Fruit fly (Drosophila melanogaster): ENCODE measurements around the gene CG34307.

CG34307 gene

dm6 chr3R:11882506-11882953 lies 14.9 kb upstream of the CG34307 start, which contains the start of the genes CG6962 and CG31368 (continued):
- TF ChIP-seq dac (GFP tag; optimal IDR thresholded peaks at IDR 0.05) (peak; percentile 54), fkh (GFP tag; optimal IDR thresholded peaks at IDR 0.05) (peak; percentile 73), Sox14 (GFP tag; optimal IDR thresholded peaks at IDR 0.05) (peak; percentile 81), Hr4 (GFP tag; optimal IDR thresholded peaks at IDR 0.05) (peak; percentile 81), CG9139 (GFP tag; optimal IDR thresholded peaks at IDR 0.05) (no peak), CG1621 (tag; optimal IDR thresholded peaks at IDR 0.05) (peak; percentile 35), CG6808 (GFP tag; optimal IDR thresholded peaks at IDR 0.05) (no peak), CG11902 (GFP tag; optimal IDR thresholded peaks at IDR 0.05) (peak; percentile 62), CG6792 (GFP tag; optimal IDR thresholded peaks at IDR 0.05) (peak; percentile 39), fd59A (GFP tag; optimal IDR thresholded peaks at IDR 0.05) (peak; percentile 15), spab (GFP tag; optimal IDR thresholded peaks at IDR 0.05) (no peak), Eip93F (GFP tag; optimal IDR thresholded peaks at IDR 0.05) (peak; percentile 45), CG34406 (GFP tag; optimal IDR thresholded peaks at IDR 0.05) (peak; percentile 38), Hr39 (GFP tag; optimal IDR thresholded peaks at IDR 0.05) (peak; percentile 75), CG16779 (tag; optimal IDR thresholded peaks at IDR 0.05) (no peak), topi (GFP tag; optimal IDR thresholded peaks at IDR 0.05) (peak; percentile 65), svp (GFP tag) (no peak), fd85E (GFP tag; optimal IDR thresholded peaks at IDR 0.05) (no peak), CG8119 (GFP tag; IDR thresholded peaks at IDR 0.05) (peak; percentile 50; the same call in 1 of the 3 replicates), cyc (GFP tag; optimal IDR thresholded peaks at IDR 0.05) (peak; percentile 75)

DNA sequence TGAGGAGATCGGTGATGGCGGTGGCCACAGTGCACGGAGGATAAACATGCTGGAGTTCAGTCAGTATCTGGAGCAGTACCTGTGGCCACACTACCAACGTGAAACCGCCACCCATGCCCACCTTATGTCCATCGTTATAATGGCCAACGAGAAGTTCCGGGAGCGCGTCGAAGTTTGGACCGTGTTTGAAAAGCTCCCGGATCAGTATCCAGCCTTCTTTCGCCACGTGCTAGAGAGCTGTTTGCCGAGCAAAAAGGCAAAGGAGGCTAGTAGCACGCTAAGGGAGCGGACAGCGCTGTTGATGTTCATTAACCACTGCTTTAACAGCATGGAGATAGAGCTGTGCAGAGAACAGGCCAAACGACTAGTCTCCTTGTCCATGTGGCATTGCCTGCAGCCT lies 14.3 kb upstream of the CG34307 start:
- no peak for TF ChIP-seq Met (GFP tag; optimal IDR thresholded peaks at IDR 0.05)
- no peak for TF ChIP-seq vri (GFP tag; optimal IDR thresholded peaks at IDR 0.05)

dm6 chr3R:11887114-11888037 lies 10.0 kb upstream of the CG34307 start, which contains the start of gene mthl5:
mthl5 (minus strand) TSS chr3R:11887168.
- TF ChIP-seq fkh (GFP tag; optimal IDR thresholded peaks at IDR 0.05) = no peak
- TF ChIP-seq pdm3 (GFP tag; optimal IDR thresholded peaks at IDR 0.05) = peak; percentile 97
- peak; percentile 88 for TF ChIP-seq CG6276 (GFP tag; optimal IDR thresholded peaks at IDR 0.05)
- TF ChIP-seq CG4318 (GFP tag; optimal IDR thresholded peaks at IDR 0.05) = peak; percentile 89
- TF ChIP-seq CG10669 (GFP tag; optimal IDR thresholded peaks at IDR 0.05) = peak; percentile 92
- TF ChIP-seq Hr4 (GFP tag; optimal IDR thresholded peaks at IDR 0.05) = peak; percentile 95
- peak; percentile 78 for TF ChIP-seq Blimp-1 (GFP tag; optimal IDR thresholded peaks at IDR 0.05)
- TF ChIP-seq Lpt (GFP tag; optimal IDR thresholded peaks at IDR 0.05) = peak; percentile 90
- TF ChIP-seq acj6 (GFP tag; optimal IDR thresholded peaks at IDR 0.05) = peak; percentile 95
- peak; percentile 90 for TF ChIP-seq CG1621 (tag; optimal IDR thresholded peaks at IDR 0.05)
- peak; percentile 97 for TF ChIP-seq lz (GFP tag; optimal IDR thresholded peaks at IDR 0.05)
- peak; percentile 24 for TF ChIP-seq Eip93F (GFP tag; optimal IDR thresholded peaks at IDR 0.05)
- TF ChIP-seq net (GFP tag; optimal IDR thresholded peaks at IDR 0.05) = peak; percentile 91
- TF ChIP-seq fd85E (GFP tag; optimal IDR thresholded peaks at IDR 0.05) = peak; percentile 87
- TF ChIP-seq Sox14 (GFP tag; optimal IDR thresholded peaks at IDR 0.05) = peak; percentile 97
- peak; percentile 94 for TF ChIP-seq Smox (GFP tag; optimal IDR thresholded peaks at IDR 0.05)
- TF ChIP-seq CG34406 (GFP tag; optimal IDR thresholded peaks at IDR 0.05) = peak; percentile 95
- peak; percentile 83 for TF ChIP-seq dac (GFP tag; optimal IDR thresholded peaks at IDR 0.05)
- peak; percentile 94 for TF ChIP-seq CG8632 (GFP tag; optimal IDR thresholded peaks at IDR 0.05)
- peak; percentile 96 for TF ChIP-seq Sox15 (GFP tag; optimal IDR thresholded peaks at IDR 0.05)
- TF ChIP-seq dsx (GFP tag; optimal IDR thresholded peaks at IDR 0.05; ENCODE audit: poor library complexity, severe bottlenecking) = peak; percentile 93
- peak; percentile 97 for TF ChIP-seq Hr39 (GFP tag; optimal IDR thresholded peaks at IDR 0.05)
- peak; percentile 97 for TF ChIP-seq CG32006 (GFP tag; optimal IDR thresholded peaks at IDR 0.05)
- peak; percentile 96 for TF ChIP-seq OdsH (GFP tag; optimal IDR thresholded peaks at IDR 0.05)
- peak; percentile 84 for TF ChIP-seq eg (GFP tag; IDR thresholded peaks at IDR 0.05)
- peak; percentile 93 for TF ChIP-seq CG8119 (GFP tag; IDR thresholded peaks at IDR 0.05)
- TF ChIP-seq CG11294 (GFP tag; IDR thresholded peaks at IDR 0.05) = peak; percentile 77
- TF ChIP-seq spab (GFP tag; optimal IDR thresholded peaks at IDR 0.05) = peak; percentile 94
- TF ChIP-seq CG15336 (GFP tag; IDR thresholded peaks at IDR 0.05) = peak; percentile 92
- peak; percentile 84 to 95 for TF ChIP-seq salr (GFP tag; optimal IDR thresholded peaks at IDR 0.05)
- TF ChIP-seq CG3032 (tag; optimal IDR thresholded peaks at IDR 0.05) = peak; percentile 89
- peak; percentile 97 for TF ChIP-seq CG31627 (GFP tag; optimal IDR thresholded peaks at IDR 0.05)
- TF ChIP-seq vri (GFP tag; optimal IDR thresholded peaks at IDR 0.05) = peak; percentile 90
- peak; percentile 99 for TF ChIP-seq Eip78C (GFP tag)
- TF ChIP-seq CG9139 (GFP tag; optimal IDR thresholded peaks at IDR 0.05) = peak; percentile 86

Measured in whole organism, prepupa.